Fruit fly (Drosophila melanogaster) whole organism, embryonic: ENCODE data around the gene Ctu2.
A peak's percentile ranks its signal among the peaks of the same experiment; 100 is the strongest.

ENCODE experiments used
- Adf1 ChIP-seq: fragments of 200-800 bp; sonication (Bioruptor generic); IDR thresholded peaks from 2 replicates; pipeline ENCODE4 v1.3.6; 2022; ENCODE audit warnings: missing biosample characterization, missing genetic modification characterization
- Aef1 ChIP-seq: fragments of 200-800 bp; sonication (Bioruptor generic); IDR thresholded peaks from 3 replicates; pipeline ENCODE4 v1.3.6; 2022; ENCODE audit warnings: missing biosample characterization, missing genetic modification characterization
- Antp ChIP-seq: fragments of 200-800 bp; sonication (Bioruptor generic); optimal IDR thresholded peaks from 3 replicates; lab custom pipeline; 2016; ENCODE audit warnings: missing biosample characterization, missing genetic modification characterization
- B-H2 ChIP-seq: fragments of 200-800 bp; sonication (Bioruptor generic); optimal IDR thresholded peaks from 2 replicates; lab custom pipeline; 2018; ENCODE audit warnings: missing biosample characterization, mild to moderate bottlenecking, missing genetic modification characterization
- CG10147 ChIP-seq: fragments of 200-800 bp; sonication (Bioruptor generic); optimal IDR thresholded peaks from 2 replicates; lab custom pipeline; 2019; ENCODE audit warnings: missing biosample characterization, mild to moderate bottlenecking, missing genetic modification characterization, moderate library complexity
- CG1024 ChIP-seq: fragments of 200-800 bp; sonication (Bioruptor generic); IDR thresholded peaks from 2 replicates; pipeline ENCODE4 v1.3.6; 2022; ENCODE audit warnings: missing biosample characterization, missing genetic modification characterization
- CG10565 ChIP-seq: fragments of 200-800 bp; sonication (Bioruptor generic); optimal IDR thresholded peaks from 3 replicates; lab custom pipeline; 2016; ENCODE audit warnings: missing biosample characterization, mild to moderate bottlenecking, missing genetic modification characterization
- CG15601 ChIP-seq: fragments of 200-800 bp; sonication (Bioruptor generic); optimal IDR thresholded peaks from 3 replicates; lab custom pipeline; 2019; ENCODE audit warnings: missing biosample characterization, mild to moderate bottlenecking, missing genetic modification characterization, moderate library complexity
- CG17361 ChIP-seq: fragments of 200-800 bp; sonication (Bioruptor generic); IDR thresholded peaks from 3 replicates; pipeline ENCODE4 v1.3.6; 2022; ENCODE audit warnings: missing biosample characterization, missing genetic modification characterization
- CG17385 ChIP-seq: fragments of 200-800 bp; sonication (Bioruptor generic); optimal IDR thresholded peaks from 3 replicates; lab custom pipeline; 2018; ENCODE audit warnings: missing biosample characterization, mild to moderate bottlenecking, missing genetic modification characterization
- CG31224 ChIP-seq: fragments of 200-800 bp; sonication (Bioruptor generic); IDR thresholded peaks from 2 replicates; pipeline ENCODE4 v1.3.6; 2022; ENCODE audit warnings: missing biosample characterization, missing genetic modification characterization
- CG3407 ChIP-seq: fragments of 200-800 bp; sonication (Bioruptor generic); optimal IDR thresholded peaks from 2 replicates; lab custom pipeline; 2018; ENCODE audit warnings: missing biosample characterization, mild to moderate bottlenecking, missing genetic modification characterization
- CG3995 ChIP-seq: fragments of 200-800 bp; sonication (Bioruptor generic); optimal IDR thresholded peaks from 3 replicates; lab custom pipeline; 2016; ENCODE audit warnings: missing biosample characterization, missing genetic modification characterization
- CG42726 ChIP-seq: fragments of 200-800 bp; sonication (Bioruptor generic); IDR thresholded peaks from 2 replicates; pipeline ENCODE4 v1.3.6; 2022; ENCODE audit warnings: missing biosample characterization, missing genetic modification characterization; ENCODE audit not compliant: partially characterized antibody
- CG4360 ChIP-seq: fragments of 200-800 bp; sonication (Bioruptor generic); IDR thresholded peaks from 2 replicates; pipeline ENCODE4 v1.3.6; 2022; ENCODE audit warnings: missing biosample characterization, missing genetic modification characterization
- CG7357 ChIP-seq: fragments of 200-800 bp; sonication (Bioruptor generic); IDR thresholded peaks from 3 replicates; pipeline ENCODE4 v1.3.6; 2022; ENCODE audit warnings: missing biosample characterization, missing genetic modification characterization
- CG7786 ChIP-seq: fragments of 200-800 bp; sonication (Bioruptor generic); optimal IDR thresholded peaks from 2 replicates; lab custom pipeline; 2016; ENCODE audit warnings: missing biosample characterization, missing genetic modification characterization
- CG8089 ChIP-seq: fragments of 200-800 bp; sonication (Bioruptor generic); optimal IDR thresholded peaks from 3 replicates; lab custom pipeline; 2016; ENCODE audit warnings: missing biosample characterization, missing genetic modification characterization
- CG9817 ChIP-seq: fragments of 200-800 bp; sonication (Bioruptor generic); optimal IDR thresholded peaks from 2 replicates; lab custom pipeline; 2018; ENCODE audit warnings: missing biosample characterization, mild to moderate bottlenecking, missing genetic modification characterization, moderate library complexity
- CoRest ChIP-seq: fragments of 200-800 bp; sonication (Bioruptor generic); optimal IDR thresholded peaks from 3 replicates; lab custom pipeline; 2018; ENCODE audit warnings: missing biosample characterization, mild to moderate bottlenecking, missing genetic modification characterization, moderate library complexity
- Deaf1 ChIP-seq: fragments of 200-800 bp; optimal IDR thresholded peaks from 3 replicates; lab custom pipeline; 2019; ENCODE audit warnings: missing biosample characterization, mild to moderate bottlenecking, missing genetic modification characterization, moderate library complexity
- Ets65A ChIP-seq: fragments of 200-800 bp; sonication (Bioruptor generic); peaks from one replicate; lab custom pipeline; 2016; ENCODE audit warnings: missing biosample characterization, missing genetic modification characterization
- Ets97D ChIP-seq: fragments of 200-800 bp; sonication (Bioruptor generic); optimal IDR thresholded peaks from 3 replicates; lab custom pipeline; 2016; ENCODE audit warnings: missing biosample characterization, missing genetic modification characterization
- Fer3 ChIP-seq: fragments of 200-800 bp; sonication (Bioruptor generic); optimal IDR thresholded peaks from 2 replicates; lab custom pipeline; 2018; ENCODE audit warnings: missing biosample characterization, mild to moderate bottlenecking, missing genetic modification characterization, moderate library complexity
- GATAe ChIP-seq: fragments of 200-800 bp; sonication (Bioruptor generic); conservative IDR thresholded peaks from 2 replicates; pipeline ENCODE4 v1.3.6; 2022; ENCODE audit warnings: missing biosample characterization, missing genetic modification characterization
- Lhr ChIP-seq: fragments of 200-800 bp; sonication (Bioruptor generic); optimal IDR thresholded peaks from 3 replicates; lab custom pipeline; 2017; ENCODE audit warnings: mild to moderate bottlenecking, missing biosample characterization, missing genetic modification reagents, missing genetic modification characterization
- NFAT ChIP-seq: fragments of 200-800 bp; sonication (Bioruptor generic); IDR thresholded peaks from 2 replicates; pipeline ENCODE4 v1.3.6; 2022; ENCODE audit warnings: missing biosample characterization, missing genetic modification characterization
- Nf-YB ChIP-seq: fragments of 200-800 bp; sonication (Bioruptor generic); optimal IDR thresholded peaks from 3 replicates; lab custom pipeline; 2019; ENCODE audit warnings: missing biosample characterization, mild to moderate bottlenecking, missing genetic modification characterization, moderate library complexity
- Nf-YC ChIP-seq: fragments of 200-800 bp; optimal IDR thresholded peaks from 3 replicates; lab custom pipeline; 2019; ENCODE audit warnings: missing biosample characterization, mild to moderate bottlenecking, missing genetic modification characterization, moderate library complexity
- Rfx ChIP-seq: fragments of 200-800 bp; sonication (Bioruptor generic); IDR thresholded peaks from 2 replicates; pipeline ENCODE4 v1.3.6; 2022; ENCODE audit warnings: missing biosample characterization, missing genetic modification characterization
- Side ChIP-seq: fragments of 200-800 bp; sonication (Bioruptor generic); optimal IDR thresholded peaks from 2 replicates; lab custom pipeline; 2016; ENCODE audit warnings: missing biosample characterization, missing genetic modification characterization
- Taf1 ChIP-seq: fragments of 200-800 bp; sonication (Bioruptor generic); IDR thresholded peaks from 2 replicates; pipeline ENCODE4 v1.3.6; 2022; ENCODE audit warnings: missing biosample characterization, missing genetic modification characterization
- chif ChIP-seq, 2 experiments: fragments of 200-800 bp; sonication (Bioruptor generic); optimal IDR thresholded peaks; 3 replicates each; lab custom pipeline; 2016; ENCODE audit warnings: missing biosample characterization in 2 of 2, missing genetic modification characterization in 2 of 2
- croc ChIP-seq: fragments of 200-800 bp; sonication (Bioruptor generic); conservative IDR thresholded peaks from 3 replicates; pipeline ENCODE4 v1.3.6; 2022; ENCODE audit warnings: missing biosample characterization, missing genetic modification characterization
- dmrt99B ChIP-seq: fragments of 200-800 bp; sonication (Bioruptor generic); optimal IDR thresholded peaks from 2 replicates; lab custom pipeline; 2018; ENCODE audit warnings: missing biosample characterization, mild to moderate bottlenecking, missing genetic modification characterization, moderate library complexity
- dpn ChIP-seq, 2 experiments: fragments of 200-800 bp; sonication (Bioruptor generic); optimal IDR thresholded peaks; 3 replicates each; lab custom pipeline; 2016; ENCODE audit warnings: missing biosample characterization in 2 of 2, missing genetic modification characterization in 2 of 2
- fu2 ChIP-seq: fragments of 200-800 bp; sonication (Bioruptor generic); optimal IDR thresholded peaks from 2 replicates; lab custom pipeline; 2016; ENCODE audit warnings: missing biosample characterization, missing genetic modification characterization
- gce ChIP-seq: fragments of 200-800 bp; sonication (Bioruptor generic); IDR thresholded peaks from 3 replicates; pipeline ENCODE4 v1.3.6; 2022; ENCODE audit warnings: missing biosample characterization, missing genetic modification characterization
- gcm2 ChIP-seq: fragments of 200-800 bp; sonication (Bioruptor generic); optimal IDR thresholded peaks from 2 replicates; lab custom pipeline; 2016; ENCODE audit warnings: missing biosample characterization, missing genetic modification characterization
- luna ChIP-seq: fragments of 200-800 bp; sonication (Bioruptor generic); optimal IDR thresholded peaks from 2 replicates; lab custom pipeline; 2016; ENCODE audit warnings: missing biosample characterization, missing genetic modification characterization
- mam ChIP-seq: fragments of 200-800 bp; sonication (Bioruptor generic); optimal IDR thresholded peaks from 3 replicates; lab custom pipeline; 2016; ENCODE audit warnings: missing biosample characterization, missing genetic modification characterization
- mld ChIP-seq: fragments of 200-800 bp; sonication (Bioruptor generic); IDR thresholded peaks from 3 replicates; pipeline ENCODE4 v1.3.6; 2022; ENCODE audit warnings: missing biosample characterization, missing genetic modification characterization; ENCODE audit not compliant: partially characterized antibody
- oc ChIP-seq: fragments of 200-800 bp; sonication (Bioruptor generic); optimal IDR thresholded peaks from 2 replicates; lab custom pipeline; 2018; ENCODE audit warnings: missing biosample characterization, mild to moderate bottlenecking, missing genetic modification characterization, moderate library complexity
- pan ChIP-seq, 4 experiments: fragments of >200 bp in 3 of 4; fragments of 200-800 bp in 1 of 4; sonication (Bioruptor generic) in 1 of 4; optimal IDR thresholded peaks in 3 of 4; IDR thresholded peaks in 1 of 4; 2 replicates each; pipeline versions ENCODE4 v1.3.6 to Lab custom; 2017 to 2022; ENCODE audit warnings: missing biosample characterization in 2 of 4, missing genetic modification characterization in 2 of 4, mixed read lengths in 1 of 4
- pfk ChIP-seq: fragments of 200-800 bp; sonication (Bioruptor generic); optimal IDR thresholded peaks from 2 replicates; lab custom pipeline; 2018; ENCODE audit warnings: missing biosample characterization, mild to moderate bottlenecking, missing genetic modification characterization, moderate library complexity
- repo ChIP-seq: fragments of 200-800 bp; sonication (Bioruptor generic); optimal IDR thresholded peaks from 2 replicates; lab custom pipeline; 2016; ENCODE audit warnings: missing biosample characterization, missing genetic modification characterization
- sna ChIP-seq: fragments of 200-800 bp; sonication (Bioruptor generic); IDR thresholded peaks from 2 replicates; pipeline ENCODE4 v1.3.6; 2022; ENCODE audit warnings: missing biosample characterization, missing genetic modification characterization; ENCODE audit not compliant: partially characterized antibody
- sug ChIP-seq: fragments of 200-800 bp; optimal IDR thresholded peaks from 2 replicates; lab custom pipeline; 2019; ENCODE audit warnings: missing biosample characterization, mild to moderate bottlenecking, missing genetic modification characterization, moderate library complexity
- tll ChIP-seq, 2 experiments: fragments of 200-800 bp in 1 of 2; fragments of >200 bp in 1 of 2; sonication (Bioruptor generic) in 1 of 2; optimal IDR thresholded peaks; 2 replicates each; lab custom pipeline; 2017 to 2019; ENCODE audit warnings: missing biosample characterization in 2 of 2, missing genetic modification characterization in 2 of 2, mild to moderate bottlenecking in 1 of 2, moderate library complexity in 1 of 2
- tx ChIP-seq: fragments of 200-800 bp; sonication (Bioruptor generic); optimal IDR thresholded peaks from 2 replicates; lab custom pipeline; 2016; ENCODE audit warnings: missing biosample characterization, missing genetic modification characterization
- wek ChIP-seq: fragments of 200-800 bp; sonication (Bioruptor generic); optimal IDR thresholded peaks from 3 replicates; lab custom pipeline; 2018; ENCODE audit warnings: missing biosample characterization, mild to moderate bottlenecking, missing genetic modification characterization, moderate library complexity

Gene Ctu2

DNA sequence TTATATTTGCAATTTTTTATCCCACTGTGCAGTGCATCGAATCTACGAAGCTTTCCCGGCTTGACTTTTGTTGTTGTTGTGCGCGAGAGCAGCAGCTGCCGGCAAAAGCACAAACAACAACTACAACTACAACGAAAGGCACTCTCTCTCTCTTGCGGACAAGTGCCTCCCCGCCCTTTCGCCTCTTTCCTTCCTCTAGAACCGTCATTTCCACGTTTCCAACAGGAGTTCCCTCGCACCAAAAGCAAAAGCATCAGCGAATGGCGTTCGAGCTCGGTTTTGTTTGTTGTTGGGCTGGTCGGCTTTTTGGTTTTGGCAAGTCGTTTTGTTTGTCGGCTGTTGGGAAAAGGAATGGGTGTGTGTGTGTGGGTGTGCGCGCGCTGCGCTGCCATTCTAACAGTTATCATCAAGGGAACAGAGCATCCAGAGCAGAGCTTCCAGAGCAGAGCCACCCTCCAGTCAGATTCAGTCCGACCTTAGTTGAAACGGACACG is 29.2 kb downstream of the Ctu2 start, which contains the start of gene tj (continued):
- TF ChIP-seq CG4360 (GFP tag; lab: Robert Waterston, UW) (peak; percentile 71), chif (GFP tag; optimal IDR thresholded peaks at IDR 0.05; lab: Kevin White, UChicago) (no peak), Antp (no peak), Rfx (GFP tag; lab: Robert Waterston, UW) (0 out of 2 replicates have a peak, but pooled peaks have one; percentile 11), NFAT (GFP tag; lab: Robert Waterston, UW) (no peak), fu2 (GFP tag; lab: Kevin White, UChicago) (no peak), tx (no peak), GATAe (no peak), luna (GFP tag; lab: Kevin White, UChicago) (no peak), gcm2 (GFP tag; lab: Kevin White, UChicago) (no peak), Side (GFP tag; lab: Kevin White, UChicago) (no peak), gce (no peak), Adf1 (GFP tag; lab: Robert Waterston, UW) (peak; percentile 29; the same call in 1 of the 2 replicates), Deaf1 (tag; lab: Kevin White, UChicago) (peak; percentile 93), CG42726 (0 out of 2 replicates have a peak, but pooled peaks have one; percentile 19), croc (GFP tag; lab: Robert Waterston, UW) (no peak), Ets65A (peak; percentile 66), mld (no peak), Nf-YC (tag; lab: Kevin White, UChicago) (peak; percentile 96), Aef1 (GFP tag; lab: Robert Waterston, UW) (peak; percentile 43), Nf-YB (GFP tag; lab: Kevin White, UChicago) (peak; percentile 92), pan (optimal IDR thresholded peaks at IDR 0.05; lab: Kevin White, UChicago) (no peak), pan (GFP tag; optimal IDR thresholded peaks at IDR 0.05 in 1 of 2, IDR thresholded peaks at IDR 0.05 in 1 of 2) (no peak), CG31224 (GFP tag; lab: Robert Waterston, UW) (no peak)

DNA sequence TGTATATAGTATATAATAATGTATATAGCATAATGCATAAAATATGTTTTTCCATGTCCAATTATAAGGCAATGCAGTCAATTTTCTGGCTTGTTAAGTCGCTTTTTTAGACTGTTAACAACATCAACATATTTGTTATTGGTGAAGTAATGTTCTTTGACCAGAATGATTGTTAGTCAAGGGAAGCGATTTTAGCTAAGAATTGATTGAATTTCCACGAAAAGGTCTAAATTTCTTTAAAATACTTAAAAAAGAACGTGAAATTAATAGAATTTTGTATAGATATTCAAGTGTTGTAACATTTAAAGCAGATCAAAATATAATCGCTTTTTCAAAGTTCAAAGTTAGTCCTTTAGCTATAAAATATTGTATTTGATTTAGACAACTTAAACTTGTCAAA is 29.6 kb downstream of the Ctu2 start:
- TF ChIP-seq oc (tag; lab: Kevin White, UChicago): no peak
- TF ChIP-seq repo: no peak
- TF ChIP-seq B-H2 (GFP tag; lab: Kevin White, UChicago): no peak
- TF ChIP-seq CG1024 (GFP tag; lab: Robert Waterston, UW): no peak
- TF ChIP-seq CG10147 (GFP tag; lab: Kevin White, UChicago): no peak
- TF ChIP-seq CG3995 (GFP tag; lab: Kevin White, UChicago): no peak
- TF ChIP-seq sug (tag; lab: Kevin White, UChicago): no peak
- TF ChIP-seq pfk (GFP tag; lab: Kevin White, UChicago): no peak
- TF ChIP-seq tll (GFP tag; optimal IDR thresholded peaks at IDR 0.05; lab: Kevin White, UChicago): no peak
- no peak for TF ChIP-seq dpn (GFP tag; optimal IDR thresholded peaks at IDR 0.05; lab: Kevin White, UChicago)
- TF ChIP-seq luna (GFP tag; lab: Kevin White, UChicago): no peak
- no peak for TF ChIP-seq Ets97D (GFP tag; lab: Kevin White, UChicago)
- peak; percentile 36 for TF ChIP-seq CoRest (tag; lab: Kevin White, UChicago)
- TF ChIP-seq Lhr (GFP tag; lab: Kevin White, UChicago): no peak
- no peak for TF ChIP-seq CG7357 (GFP tag; lab: Robert Waterston, UW)
- TF ChIP-seq dmrt99B: peak; percentile 7
- no peak for TF ChIP-seq Fer3 (tag; lab: Kevin White, UChicago)
- TF ChIP-seq CG17385: peak; percentile 1
- no peak for TF ChIP-seq Taf1 (GFP tag; lab: Robert Waterston, UW)
- TF ChIP-seq CG9817 (tag; lab: Kevin White, UChicago): no peak
- TF ChIP-seq CG17361 (GFP tag; lab: Robert Waterston, UW): peak; percentile 73
- TF ChIP-seq CG8089 (GFP tag; lab: Kevin White, UChicago): no peak
- TF ChIP-seq wek (GFP tag; lab: Kevin White, UChicago): no peak
- no peak for TF ChIP-seq CG3407 (GFP tag; lab: Kevin White, UChicago)
- no peak for TF ChIP-seq CG7786
- no peak for TF ChIP-seq CG10565 (GFP tag; lab: Kevin White, UChicago)
- TF ChIP-seq CG15601 (tag; lab: Kevin White, UChicago): no peak
- no peak for TF ChIP-seq sna (GFP tag; lab: Robert Waterston, UW)
- no peak for TF ChIP-seq mam (GFP tag; lab: Kevin White, UChicago)
